Worm (Caenorhabditis elegans) whole organism, L3 larva: ENCODE results near the gene K10D6.4.

Source experiments
- R02D3.7 ChIP-seq: fragments of 150-350 bp; optimal IDR thresholded peaks from 2 replicates; lab custom pipeline; 2014; ENCODE audit warnings: missing biosample characterization, missing genetic modification characterization
- ZK546.5 ChIP-seq: sonication (generic microtip); optimal IDR thresholded peaks from 2 replicates; lab custom pipeline; 2017; ENCODE audit warnings: missing biosample characterization, missing genetic modification characterization
- aly-2 ChIP-seq: fragments of 150-350 bp; optimal IDR thresholded peaks from 2 replicates; lab custom pipeline; 2014; ENCODE audit warnings: missing biosample characterization, missing genetic modification characterization
- ama-1 ChIP-seq: fragments of 150-350 bp; optimal IDR thresholded peaks from 2 replicates; lab custom pipeline; 2018
- ceh-16 ChIP-seq: sonication (generic microtip); optimal IDR thresholded peaks from 2 replicates; lab custom pipeline; 2017; ENCODE audit warnings: missing biosample characterization, missing genetic modification characterization
- ceh-28 ChIP-seq: fragments of 150-350 bp; optimal IDR thresholded peaks from 2 replicates; lab custom pipeline; 2014; ENCODE audit warnings: missing biosample characterization, missing genetic modification reagents, missing genetic modification characterization
- ceh-82 ChIP-seq: fragments of 150-350 bp; optimal IDR thresholded peaks from 2 replicates; lab custom pipeline; 2014; ENCODE audit warnings: missing biosample characterization, missing genetic modification characterization
- egl-27 ChIP-seq: sonication (generic microtip); optimal IDR thresholded peaks from 4 replicates; lab custom pipeline; 2017; ENCODE audit warnings: missing biosample characterization, missing genetic modification reagents, missing genetic modification characterization
- egl-5 ChIP-seq: fragments of 150-350 bp; optimal IDR thresholded peaks from 2 replicates; lab custom pipeline; 2017; ENCODE audit warnings: missing biosample characterization, missing genetic modification reagents, missing genetic modification characterization, inconsistent platforms
- elt-1 ChIP-seq: fragments of 150-350 bp; optimal IDR thresholded peaks from 2 replicates; lab custom pipeline; 2014; ENCODE audit warnings: missing biosample characterization, missing genetic modification characterization
- elt-2 ChIP-seq: sonication (generic microtip); optimal IDR thresholded peaks from 2 replicates; lab custom pipeline; 2016; ENCODE audit warnings: missing genetic modification reagents, mild to moderate bottlenecking, missing genetic modification characterization, missing compliant biosample characterization
- elt-3 ChIP-seq, 3 experiments: fragments of 150-350 bp in 1 of 3; sonication (generic microtip) in 2 of 3; optimal IDR thresholded peaks; 2 replicates in 2 of 3; 4 replicates in 1 of 3; lab custom pipeline; 2014 to 2017; ENCODE audit warnings: missing biosample characterization in 3 of 3, missing genetic modification characterization in 3 of 3
- eor-1 ChIP-seq, 2 experiments: fragments of 150-350 bp; optimal IDR thresholded peaks; 2 replicates each; lab custom pipeline; 2014 to 2018; ENCODE audit warnings: missing biosample characterization in 2 of 2, missing genetic modification characterization in 2 of 2
- fkh-10 ChIP-seq: sonication (generic microtip); optimal IDR thresholded peaks from 2 replicates; lab custom pipeline; 2017; ENCODE audit warnings: missing biosample characterization, missing genetic modification reagents, missing genetic modification characterization
- fkh-2 ChIP-seq: fragments of 150-350 bp; optimal IDR thresholded peaks from 2 replicates; lab custom pipeline; 2014; ENCODE audit warnings: missing biosample characterization, missing genetic modification reagents, missing genetic modification characterization
- fos-1 ChIP-seq: fragments of 150-350 bp; optimal IDR thresholded peaks from 2 replicates; lab custom pipeline; 2014; ENCODE audit warnings: missing biosample characterization, missing genetic modification characterization
- hmg-11 ChIP-seq: sonication (generic microtip); optimal IDR thresholded peaks from 2 replicates; lab custom pipeline; 2016; ENCODE audit warnings: missing genetic modification characterization, missing compliant biosample characterization
- jun-1 ChIP-seq: fragments of 150-350 bp; optimal IDR thresholded peaks from 2 replicates; lab custom pipeline; 2014; ENCODE audit warnings: missing biosample characterization, missing genetic modification reagents, missing genetic modification characterization
- lin-15B ChIP-seq: fragments of 150-350 bp; optimal IDR thresholded peaks from 2 replicates; lab custom pipeline; 2014; ENCODE audit warnings: missing biosample characterization, missing genetic modification characterization
- lin-39 ChIP-seq: fragments of 150-350 bp; optimal IDR thresholded peaks from 2 replicates; lab custom pipeline; 2018; ENCODE audit warnings: missing biosample characterization, missing genetic modification reagents, missing genetic modification characterization
- lsy-12 ChIP-seq: sonication (generic microtip); optimal IDR thresholded peaks from 2 replicates; lab custom pipeline; 2016; ENCODE audit warnings: mild to moderate bottlenecking, missing genetic modification characterization, missing compliant biosample characterization
- mdl-1 ChIP-seq: fragments of 150-350 bp; optimal IDR thresholded peaks from 2 replicates; lab custom pipeline; 2014; ENCODE audit warnings: missing biosample characterization, missing genetic modification characterization
- mml-1 ChIP-seq: fragments of 150-350 bp; sonication (generic microtip); optimal IDR thresholded peaks from 3 replicates; lab custom pipeline; 2014; ENCODE audit warnings: missing biosample characterization, missing genetic modification characterization
- nfya-1 ChIP-seq: sonication (generic microtip); optimal IDR thresholded peaks from 2 replicates; lab custom pipeline; 2017; ENCODE audit warnings: missing genetic modification characterization, mild to moderate bottlenecking, missing compliant biosample characterization, antibody characterized with exemption, moderate library complexity; ENCODE audit not compliant: insufficient read depth
- nhr-11 ChIP-seq: fragments of 150-350 bp; optimal IDR thresholded peaks from 2 replicates; lab custom pipeline; 2014; ENCODE audit warnings: missing biosample characterization, missing genetic modification characterization
- nhr-23 ChIP-seq: fragments of 150-350 bp; optimal IDR thresholded peaks from 2 replicates; lab custom pipeline; 2014; ENCODE audit warnings: missing biosample characterization, missing genetic modification reagents, missing genetic modification characterization
- nhr-25 ChIP-seq: sonication (generic microtip); optimal IDR thresholded peaks from 2 replicates; lab custom pipeline; 2017; ENCODE audit warnings: missing biosample characterization, missing genetic modification characterization
- nhr-28 ChIP-seq: fragments of 150-350 bp; optimal IDR thresholded peaks from 2 replicates; lab custom pipeline; 2014; ENCODE audit warnings: missing biosample characterization, missing genetic modification characterization
- nhr-43 ChIP-seq: sonication (generic microtip); optimal IDR thresholded peaks from 2 replicates; lab custom pipeline; 2016; ENCODE audit warnings: mild to moderate bottlenecking, missing genetic modification characterization, missing compliant biosample characterization; ENCODE audit not compliant: poor library complexity, severe bottlenecking
- nhr-67 ChIP-seq: fragments of 150-350 bp; optimal IDR thresholded peaks from 2 replicates; lab custom pipeline; 2014; ENCODE audit warnings: missing biosample characterization, missing genetic modification characterization
- nhr-76 ChIP-seq: fragments of 150-350 bp; sonication (generic microtip); optimal IDR thresholded peaks from 5 replicates; lab custom pipeline; 2014; ENCODE audit warnings: missing biosample characterization, missing genetic modification characterization
- nhr-77 ChIP-seq: fragments of 150-350 bp; optimal IDR thresholded peaks from 2 replicates; lab custom pipeline; 2014; ENCODE audit warnings: missing biosample characterization, missing genetic modification characterization
- pha-4 ChIP-seq: fragments of 150-350 bp; optimal IDR thresholded peaks from 2 replicates; lab custom pipeline; 2014; ENCODE audit warnings: missing biosample characterization, missing genetic modification reagents, missing genetic modification characterization
- pqm-1 ChIP-seq: fragments of 150-350 bp; optimal IDR thresholded peaks from 2 replicates; lab custom pipeline; 2017; ENCODE audit warnings: missing biosample characterization, missing genetic modification characterization, inconsistent platforms
- sea-2 ChIP-seq: fragments of 150-350 bp; sonication (generic microtip); optimal IDR thresholded peaks from 4 replicates; lab custom pipeline; 2014; ENCODE audit warnings: missing biosample characterization, missing genetic modification reagents, missing genetic modification characterization
- skn-1 ChIP-seq: fragments of 150-350 bp; optimal IDR thresholded peaks from 2 replicates; lab custom pipeline; 2014; ENCODE audit warnings: missing biosample characterization, missing genetic modification characterization
- snpc-4 ChIP-seq: fragments of 150-350 bp; optimal IDR thresholded peaks from 2 replicates; lab custom pipeline; 2014; ENCODE audit warnings: missing biosample characterization, missing genetic modification characterization
- tbx-2 ChIP-seq: sonication (generic microtip); optimal IDR thresholded peaks from 2 replicates; lab custom pipeline; 2016; ENCODE audit warnings: mild to moderate bottlenecking, missing genetic modification characterization, missing compliant biosample characterization
- unc-39 ChIP-seq: sonication (generic microtip); optimal IDR thresholded peaks from 4 replicates; lab custom pipeline; 2017; ENCODE audit warnings: missing biosample characterization, missing genetic modification characterization
- unc-62 ChIP-seq: fragments of 150-350 bp; sonication (generic microtip); optimal IDR thresholded peaks from 4 replicates; lab custom pipeline; 2014; ENCODE audit warnings: missing biosample characterization, missing genetic modification reagents, missing genetic modification characterization
- zag-1 ChIP-seq: fragments of 150-350 bp; optimal IDR thresholded peaks from 2 replicates; lab custom pipeline; 2014; ENCODE audit warnings: missing biosample characterization, missing genetic modification characterization
- ztf-11 ChIP-seq: fragments of 150-350 bp; optimal IDR thresholded peaks from 2 replicates; lab custom pipeline; 2014; ENCODE audit warnings: missing biosample characterization, missing genetic modification characterization
- ztf-4 ChIP-seq: fragments of 150-350 bp; optimal IDR thresholded peaks from 2 replicates; lab custom pipeline; 2014; ENCODE audit warnings: missing biosample characterization, missing genetic modification characterization

The K10D6.4 gene

DNA sequence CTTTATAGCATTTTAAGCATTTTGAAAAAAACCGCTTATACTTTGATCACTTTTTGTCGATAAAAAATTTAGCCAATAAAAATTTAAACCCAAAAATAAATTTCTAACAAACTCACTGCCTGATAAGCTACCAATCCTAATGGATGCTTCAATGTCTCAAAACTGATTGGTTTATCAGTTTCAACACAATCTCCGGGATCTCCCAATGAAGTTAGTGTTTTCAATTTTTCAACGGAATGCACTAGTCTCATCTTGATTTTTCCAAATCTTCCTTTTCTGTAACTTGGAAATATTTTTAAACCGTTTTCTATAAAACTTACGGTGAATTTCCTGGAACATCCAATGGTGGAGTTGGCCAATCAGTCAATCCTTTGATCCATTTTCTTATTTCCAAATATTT, 22.0 kb downstream of the K10D6.4 start:
- TF ChIP-seq elt-2 (tag; lab: Kevin White, UChicago) (no peak), nhr-25 (tag; lab: Kevin White, UChicago) (no peak), nhr-76 (tag; lab: Kevin White, UChicago) (no peak), elt-1 (tag; lab: Kevin White, UChicago) (no peak), fkh-2 (tag; lab: Kevin White, UChicago) (no peak), egl-27 (tag; lab: Kevin White, UChicago) (no peak), nhr-23 (no peak), mml-1 (no peak), zag-1 (tag; lab: Kevin White, UChicago) (no peak), jun-1 (tag; lab: Kevin White, UChicago) (no peak), skn-1 (tag; lab: Kevin White, UChicago) (no peak), aly-2 (tag; lab: Kevin White, UChicago) (no peak), nfya-1 (tag; lab: Kevin White, UChicago) (no peak), hmg-11 (no peak), eor-1 (tag; optimal IDR thresholded peaks at IDR 0.05; lab: Kevin White, UChicago) (no peak), ceh-28 (tag; lab: Kevin White, UChicago) (no peak), sea-2 (GFP tag; lab: Kevin White, UChicago) (no peak), nhr-67 (tag; lab: Kevin White, UChicago) (no peak), ceh-82 (no peak)
- TF ChIP-seq, all 47 proteins: peak for 0

DNA sequence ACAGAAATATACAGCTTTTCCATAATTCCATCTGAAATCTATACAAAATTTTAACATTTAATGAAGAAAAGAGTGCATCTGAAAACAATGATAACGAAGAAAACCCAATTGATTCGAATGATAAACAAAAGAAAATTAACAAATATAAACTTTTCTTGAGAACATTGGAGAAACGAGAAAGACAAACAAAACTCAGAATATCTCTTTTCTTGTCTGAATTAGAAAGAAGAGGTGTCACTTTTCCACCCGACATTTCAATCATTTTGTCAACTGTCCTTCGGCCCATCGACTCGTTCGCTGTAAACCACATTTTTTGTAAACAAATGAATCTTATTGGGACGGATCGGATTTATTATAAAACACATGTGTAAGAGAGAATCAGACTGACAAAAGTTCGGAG, 24.3 kb downstream of the K10D6.4 start, which contains the start of gene bgal-1:
TSS of gene bgal-1 (minus strand) at position 38 of the 400 bp plus-strand sequence.
- TF ChIP-seq nhr-43 (tag; lab: Kevin White, UChicago) (no peak), pha-4 (tag; lab: Kevin White, UChicago) (peak; percentile 62), ama-1 (lab: Kevin White, UChicago) (peak; percentile 69), lin-15B (no peak), ceh-28 (tag; lab: Kevin White, UChicago) (no peak), R02D3.7 (tag; lab: Kevin White, UChicago) (no peak), nhr-25 (tag; lab: Kevin White, UChicago) (peak; percentile 21), unc-62 (GFP tag; lab: Kevin White, UChicago) (no peak), skn-1 (tag; lab: Kevin White, UChicago) (no peak), nhr-11 (no peak), nhr-67 (tag; lab: Kevin White, UChicago) (no peak), egl-5 (tag; lab: Kevin White, UChicago) (no peak), nhr-28 (no peak), nhr-76 (tag; lab: Kevin White, UChicago) (no peak), fkh-10 (GFP tag; lab: Kevin White, UChicago) (no peak), zag-1 (tag; lab: Kevin White, UChicago) (no peak), lsy-12 (peak; percentile 33), lin-39 (tag; lab: Kevin White, UChicago) (peak; percentile 4), hmg-11 (no peak), mdl-1 (no peak), ztf-4 (tag; lab: Kevin White, UChicago) (no peak), elt-2 (tag; lab: Kevin White, UChicago) (peak; percentile 23), mml-1 (no peak), ZK546.5 (tag; lab: Kevin White, UChicago) (no peak), ceh-82 (no peak), nhr-77 (tag; lab: Kevin White, UChicago) (no peak), nhr-23 (peak; percentile 40), unc-39 (tag; lab: Kevin White, UChicago) (no peak), fos-1 (tag; lab: Kevin White, UChicago) (no peak), nfya-1 (tag; lab: Kevin White, UChicago) (peak; percentile 15), tbx-2 (tag; lab: Kevin White, UChicago) (peak; percentile 1), egl-27 (tag; lab: Kevin White, UChicago) (no peak), elt-1 (tag; lab: Kevin White, UChicago) (no peak), ztf-11 (no peak)

DNA sequence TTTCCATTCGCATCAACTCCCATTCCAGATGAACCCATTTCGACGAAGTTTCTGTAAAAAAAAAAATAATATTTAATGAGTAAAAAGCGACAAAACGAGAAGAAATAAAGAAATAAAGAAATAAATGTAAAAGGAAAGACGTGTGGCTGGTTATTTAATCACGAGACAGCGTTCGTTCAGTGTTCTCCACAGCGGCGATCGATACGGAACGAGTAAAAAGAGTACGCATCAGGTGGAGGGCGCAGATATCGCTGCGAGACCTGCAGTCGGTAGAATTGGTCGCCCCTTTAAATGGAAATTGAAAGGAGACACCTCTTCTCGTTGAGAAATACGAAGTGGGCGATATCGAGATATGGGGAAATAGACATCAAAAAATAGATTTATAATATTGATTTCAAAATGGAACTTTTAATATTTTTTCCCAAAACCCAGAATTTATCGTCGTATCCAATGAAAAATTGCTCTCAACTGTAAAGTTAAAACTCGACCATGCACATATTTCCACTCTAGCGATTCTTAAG, 27.0 kb downstream of the K10D6.4 start, which contains the start of gene pqn-70:
TSS of gene pqn-70 (minus strand) at position 51 of the 521 bp plus-strand sequence.
- TF ChIP-seq nhr-67 (tag; lab: Kevin White, UChicago) (no peak), ceh-16 (tag; lab: Kevin White, UChicago) (no peak), nhr-28 (no peak), hmg-11 (peak; percentile 91), egl-5 (tag; lab: Kevin White, UChicago) (peak; percentile 77), pqm-1 (tag; lab: Kevin White, UChicago) (peak; percentile 51), fkh-2 (tag; lab: Kevin White, UChicago) (no peak), nhr-43 (tag; lab: Kevin White, UChicago) (peak; percentile 75), nhr-76 (tag; lab: Kevin White, UChicago) (no peak), elt-2 (tag; lab: Kevin White, UChicago) (peak; percentile 67), jun-1 (tag; lab: Kevin White, UChicago) (peak; percentile 66), ceh-82 (peak; percentile 73), elt-1 (tag; lab: Kevin White, UChicago) (no peak), lin-15B (peak; percentile 81), zag-1 (tag; lab: Kevin White, UChicago) (no peak), ceh-28 (tag; lab: Kevin White, UChicago) (peak; percentile 94), lsy-12 (peak; percentile 85), skn-1 (tag; lab: Kevin White, UChicago) (peak; percentile 51), lin-39 (tag; lab: Kevin White, UChicago) (peak; percentile 89), fkh-10 (GFP tag; lab: Kevin White, UChicago) (peak; percentile 29), snpc-4 (tag; lab: Kevin White, UChicago) (peak; percentile 87), sea-2 (GFP tag; lab: Kevin White, UChicago) (no peak), R02D3.7 (tag; lab: Kevin White, UChicago) (peak; percentile 53), fos-1 (tag; lab: Kevin White, UChicago) (no peak), nhr-25 (tag; lab: Kevin White, UChicago) (peak; percentile 86), elt-3 (tag; optimal IDR thresholded peaks at IDR 0.05; lab: Kevin White, UChicago) (no peak), nfya-1 (tag; lab: Kevin White, UChicago) (peak; percentile 93), pha-4 (tag; lab: Kevin White, UChicago) (peak; percentile 89), ztf-4 (tag; lab: Kevin White, UChicago) (peak; percentile 55), nhr-23 (peak; percentile 89)
